Fruit fly (Drosophila melanogaster): ENCODE results near the gene CG43740.

Gene CG43740

DNA sequence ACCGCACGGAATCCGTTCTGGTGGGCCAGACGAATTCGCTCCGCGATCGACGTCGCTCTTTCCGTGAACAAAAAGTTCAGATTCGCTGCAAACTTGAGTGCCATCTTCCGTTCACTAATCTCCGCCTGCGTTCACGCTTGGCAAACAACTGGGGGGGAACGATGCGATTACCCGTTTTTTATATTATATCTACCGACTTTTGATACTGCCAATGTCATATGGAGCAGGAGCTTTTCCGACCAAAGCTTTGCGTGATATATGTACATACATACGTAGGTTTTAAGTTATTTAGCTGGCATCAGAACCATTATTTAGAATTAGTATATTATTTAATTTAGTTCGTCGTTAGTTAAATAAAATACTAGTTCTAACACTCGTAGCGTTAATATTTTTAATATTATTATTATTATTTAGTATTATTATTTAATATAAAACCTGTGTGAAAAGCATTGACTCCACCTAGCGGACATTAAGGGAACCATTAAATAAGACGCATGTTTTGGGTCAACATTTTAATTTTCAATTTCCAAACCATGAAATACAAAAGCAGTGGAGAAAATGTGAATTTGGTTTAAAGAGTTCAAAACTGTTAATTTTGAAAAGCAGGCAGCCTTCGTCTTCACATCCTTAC, 3.7 kb upstream of the CG43740 start, which contains the start of gene Gip (continued):
- no peak for TF ChIP-seq z (GFP tag; IDR thresholded peaks at IDR 0.05)
- TF ChIP-seq prd (optimal IDR thresholded peaks at IDR 0.05), result no peak
- no peak for TF ChIP-seq prd (GFP tag; IDR thresholded peaks at IDR 0.05)
- no peak for TF ChIP-seq Sry-δ (GFP tag; optimal IDR thresholded peaks at IDR 0.05)
- TF ChIP-seq bigmax (GFP tag; optimal IDR thresholded peaks at IDR 0.05), result no peak
- no peak for TF ChIP-seq aop (GFP tag; IDR thresholded peaks at IDR 0.05)
- TF ChIP-seq so (GFP tag; IDR thresholded peaks at IDR 0.05), result no peak
- TF ChIP-seq Mrtf (GFP tag; IDR thresholded peaks at IDR 0.05), result no peak
- TF ChIP-seq B-H1 (GFP tag; IDR thresholded peaks at IDR 0.05), result no peak
- no peak for TF ChIP-seq fu2 (GFP tag; optimal IDR thresholded peaks at IDR 0.05)
- no peak for TF ChIP-seq CG4707 (GFP tag; optimal IDR thresholded peaks at IDR 0.05)
- TF ChIP-seq CHES-1-like (GFP tag; optimal IDR thresholded peaks at IDR 0.05), result no peak
- no peak for TF ChIP-seq slou (GFP tag; optimal IDR thresholded peaks at IDR 0.05)
- peak; percentile 12 for TF ChIP-seq her (GFP tag; optimal IDR thresholded peaks at IDR 0.05)
- TF ChIP-seq CG18764 (GFP tag; optimal IDR thresholded peaks at IDR 0.05), result no peak
- TF ChIP-seq CG17385 (GFP tag; optimal IDR thresholded peaks at IDR 0.05), result peak; percentile 0
- TF ChIP-seq CG1647 (GFP tag; optimal IDR thresholded peaks at IDR 0.05), result no peak
- TF ChIP-seq oc (tag; optimal IDR thresholded peaks at IDR 0.05), result peak; percentile 10
- TF ChIP-seq NC2β (GFP tag; optimal IDR thresholded peaks at IDR 0.05), result no peak
- no peak for TF ChIP-seq pan (optimal IDR thresholded peaks at IDR 0.05)
- TF ChIP-seq pan (GFP tag; optimal IDR thresholded peaks at IDR 0.05 in 1 of 2, IDR thresholded peaks at IDR 0.05 in 1 of 2), result no peak
- TF ChIP-seq sd (tag; optimal IDR thresholded peaks at IDR 0.05), result peak; percentile 65
- TF ChIP-seq CG6683 (GFP tag; optimal IDR thresholded peaks at IDR 0.05), result no peak
- TF ChIP-seq slp2 (GFP tag; optimal IDR thresholded peaks at IDR 0.05), result no peak
- peak; percentile 9 for TF ChIP-seq PHDP (tag; optimal IDR thresholded peaks at IDR 0.05)
- TF ChIP-seq CG13123 (GFP tag; optimal IDR thresholded peaks at IDR 0.05), result no peak
- TF ChIP-seq CG12071 (GFP tag; optimal IDR thresholded peaks at IDR 0.05), result no peak
- TF ChIP-seq CG17802 (tag; optimal IDR thresholded peaks at IDR 0.05), result no peak
- TF ChIP-seq gro (GFP tag; optimal IDR thresholded peaks at IDR 0.05), result peak; percentile 35
- TF ChIP-seq CG8765 (GFP tag; IDR thresholded peaks at IDR 0.05), result no peak
- no peak for TF ChIP-seq CG12744 (GFP tag; optimal IDR thresholded peaks at IDR 0.05)
- no peak for TF ChIP-seq ssp (GFP tag; IDR thresholded peaks at IDR 0.05)
- no peak for TF ChIP-seq CG14965 (GFP tag; optimal IDR thresholded peaks at IDR 0.05; ENCODE audit: borderline replicate concordance)
- no peak for TF ChIP-seq CG7963 (GFP tag; IDR thresholded peaks at IDR 0.05; ENCODE audit: partially characterized antibody)
- no peak for TF ChIP-seq btn (GFP tag; optimal IDR thresholded peaks at IDR 0.05)
- no peak for TF ChIP-seq Hey (tag; optimal IDR thresholded peaks at IDR 0.05)
- no peak for TF ChIP-seq pb (GFP tag; optimal IDR thresholded peaks at IDR 0.05)
- TF ChIP-seq Meics (GFP tag; optimal IDR thresholded peaks at IDR 0.05), result no peak
- TF ChIP-seq Neu2 (GFP tag; optimal IDR thresholded peaks at IDR 0.05; ENCODE audit: borderline replicate concordance), result no peak
- TF ChIP-seq al (GFP tag; IDR thresholded peaks at IDR 0.05), result no peak
- no peak for TF ChIP-seq hbn (GFP tag; IDR thresholded peaks at IDR 0.05; ENCODE audit: partially characterized antibody)
- no peak for TF ChIP-seq Atf3 (GFP tag; optimal IDR thresholded peaks at IDR 0.05)
- TF ChIP-seq Hmr (GFP tag; optimal IDR thresholded peaks at IDR 0.05), result peak; percentile 24
- peak; percentile 74 for TF ChIP-seq sqz (GFP tag; optimal IDR thresholded peaks at IDR 0.05)
- no peak for TF ChIP-seq CG8478 (optimal IDR thresholded peaks at IDR 0.05)
- 0 out of 4 replicates have a peak, but pooled peaks have one; percentile 22 for TF ChIP-seq chinmo (GFP tag; IDR thresholded peaks at IDR 0.05; ENCODE audit: partially characterized antibody)
- TF ChIP-seq CG12659 (GFP tag; optimal IDR thresholded peaks at IDR 0.05), result peak; percentile 1
- TF ChIP-seq CG32767 (GFP tag; IDR thresholded peaks at IDR 0.05), result no peak
- no peak for TF ChIP-seq E2f1 (GFP tag; IDR thresholded peaks at IDR 0.05)
- TF ChIP-seq gsb-n (tag; optimal IDR thresholded peaks at IDR 0.05), result no peak
- no peak for TF ChIP-seq CG3995 (GFP tag; optimal IDR thresholded peaks at IDR 0.05)
- TF ChIP-seq hb (GFP tag; IDR thresholded peaks at IDR 0.05; ENCODE audit: partially characterized antibody), result no peak

All from whole organism, embryonic.